Fruit fly (Drosophila melanogaster) Kc167 (cell line): ENCODE data around the gene Klp67A.

ENCODE experiments used
- Myc ChIP-seq: fragments of >200 bp; optimal IDR thresholded peaks from 2 replicates; lab custom pipeline; 2017; ENCODE audit warnings: missing external identifiers
- Sin3A ChIP-seq: fragments of >200 bp; optimal IDR thresholded peaks from 2 replicates; lab custom pipeline; 2018; ENCODE audit warnings: missing external identifiers
- h ChIP-seq: fragments of >200 bp; optimal IDR thresholded peaks from 3 replicates; lab custom pipeline; 2018; ENCODE audit warnings: missing external identifiers
- insv ChIP-seq: fragments of >200 bp; optimal IDR thresholded peaks from 3 replicates; lab custom pipeline; 2018; ENCODE audit warnings: missing external identifiers
- psq ChIP-seq: fragments of >200 bp; optimal IDR thresholded peaks from 2 replicates; lab custom pipeline; 2017; ENCODE audit warnings: missing external identifiers
- ttk ChIP-seq: sonication (Bioruptor generic); optimal IDR thresholded peaks from 2 replicates; lab custom pipeline; 2017; ENCODE audit warnings: missing external identifiers

Klp67A gene

DNA sequence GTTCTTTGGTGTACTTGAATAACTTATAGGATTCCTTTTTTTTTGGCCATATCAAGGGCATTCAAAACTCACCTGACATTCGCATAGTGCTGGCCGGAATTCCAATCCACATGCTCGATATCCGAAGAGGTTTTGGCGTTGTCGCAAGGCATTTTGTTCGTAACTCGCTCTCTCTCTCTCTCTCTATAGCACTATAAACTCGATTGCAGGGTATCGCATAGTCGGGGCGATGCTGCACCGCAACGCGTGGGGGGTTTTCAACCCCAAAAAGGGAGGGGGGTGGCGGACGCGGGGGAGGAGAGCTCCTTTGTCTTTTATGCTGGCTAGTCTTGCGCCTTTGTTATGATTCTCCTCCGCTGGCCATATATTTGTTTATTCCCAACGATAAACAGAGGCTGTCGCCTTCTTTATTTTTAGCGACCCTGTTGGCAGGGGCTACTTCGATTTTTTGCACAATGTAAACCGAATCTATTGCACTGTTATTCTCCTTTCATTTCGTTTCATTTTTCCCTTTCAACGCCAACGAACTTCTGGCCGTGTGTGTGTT, 31.7 kb upstream of the Klp67A start:
- TF ChIP-seq h (lab: Kevin White, UChicago) (no peak), Myc (lab: Kevin White, UChicago) (no peak)

- no peak for TF ChIP-seq Sin3A (lab: Kevin White, UChicago)
- no peak for TF ChIP-seq insv (lab: Kevin White, UChicago)
- no peak for TF ChIP-seq h (lab: Kevin White, UChicago)
- TF ChIP-seq ttk = no peak
- no peak for TF ChIP-seq Myc (lab: Kevin White, UChicago)
- TF ChIP-seq psq = no peak
These were observed 31.2 kb upstream of the Klp67A start for dm6 chr3L:9398028-9398427.

- TF ChIP-seq Sin3A (lab: Kevin White, UChicago) (no peak), Myc (lab: Kevin White, UChicago) (no peak), h (lab: Kevin White, UChicago) (no peak), ttk (no peak), psq (no peak), insv (lab: Kevin White, UChicago) (no peak)
These were observed 30.3 kb upstream of the Klp67A start for dm6 chr3L:9397156-9397555.

- TF ChIP-seq insv (lab: Kevin White, UChicago) = no peak
- no peak for TF ChIP-seq Myc (lab: Kevin White, UChicago)
- TF ChIP-seq psq = no peak
- TF ChIP-seq Sin3A (lab: Kevin White, UChicago) = no peak
- TF ChIP-seq ttk = no peak
- no peak for TF ChIP-seq h (lab: Kevin White, UChicago)
These were observed 29.9 kb upstream of the Klp67A start for dm6 chr3L:9396704-9397103.

dm6 chr3L:9396038-9396437, 29.2 kb upstream of the Klp67A start:
- TF ChIP-seq ttk (no peak), Myc (lab: Kevin White, UChicago) (no peak), h (lab: Kevin White, UChicago) (no peak), Sin3A (lab: Kevin White, UChicago) (no peak)

- TF ChIP-seq h (lab: Kevin White, UChicago) (no peak), psq (no peak), ttk (no peak), insv (lab: Kevin White, UChicago) (no peak), Sin3A (lab: Kevin White, UChicago) (no peak), Myc (lab: Kevin White, UChicago) (no peak)
These were observed 24.6 kb upstream of the Klp67A start for dm6 chr3L:9391340-9391980.

DNA sequence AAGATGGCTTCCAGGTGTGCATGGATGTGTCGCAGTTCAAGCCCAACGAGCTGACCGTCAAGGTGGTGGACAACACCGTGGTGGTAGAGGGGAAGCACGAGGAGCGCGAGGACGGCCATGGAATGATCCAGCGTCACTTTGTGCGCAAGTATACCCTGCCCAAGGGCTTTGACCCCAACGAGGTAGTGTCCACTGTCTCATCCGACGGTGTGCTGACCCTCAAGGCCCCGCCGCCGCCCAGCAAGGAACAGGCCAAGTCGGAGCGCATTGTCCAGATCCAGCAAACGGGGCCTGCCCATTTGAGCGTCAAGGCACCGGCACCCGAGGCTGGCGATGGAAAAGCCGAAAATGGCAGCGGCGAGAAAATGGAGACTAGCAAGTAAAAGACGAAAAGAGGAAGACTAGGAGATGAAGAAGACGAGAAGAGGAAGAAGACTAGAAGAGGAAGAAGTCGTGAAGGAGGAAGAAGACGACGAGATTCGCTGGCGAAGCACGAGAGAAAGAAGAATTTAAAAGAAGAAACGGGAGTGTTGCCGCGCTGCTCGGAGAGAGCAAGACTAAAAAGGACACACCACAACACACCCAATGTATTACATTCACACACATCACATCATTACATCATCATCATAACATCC, 17.7 kb upstream of the Klp67A start:
- TF ChIP-seq ttk = no peak
- TF ChIP-seq psq = no peak
- TF ChIP-seq Myc (lab: Kevin White, UChicago) = no peak
- no peak for TF ChIP-seq h (lab: Kevin White, UChicago)
- TF ChIP-seq Sin3A (lab: Kevin White, UChicago) = no peak
- TF ChIP-seq insv (lab: Kevin White, UChicago) = no peak

DNA sequence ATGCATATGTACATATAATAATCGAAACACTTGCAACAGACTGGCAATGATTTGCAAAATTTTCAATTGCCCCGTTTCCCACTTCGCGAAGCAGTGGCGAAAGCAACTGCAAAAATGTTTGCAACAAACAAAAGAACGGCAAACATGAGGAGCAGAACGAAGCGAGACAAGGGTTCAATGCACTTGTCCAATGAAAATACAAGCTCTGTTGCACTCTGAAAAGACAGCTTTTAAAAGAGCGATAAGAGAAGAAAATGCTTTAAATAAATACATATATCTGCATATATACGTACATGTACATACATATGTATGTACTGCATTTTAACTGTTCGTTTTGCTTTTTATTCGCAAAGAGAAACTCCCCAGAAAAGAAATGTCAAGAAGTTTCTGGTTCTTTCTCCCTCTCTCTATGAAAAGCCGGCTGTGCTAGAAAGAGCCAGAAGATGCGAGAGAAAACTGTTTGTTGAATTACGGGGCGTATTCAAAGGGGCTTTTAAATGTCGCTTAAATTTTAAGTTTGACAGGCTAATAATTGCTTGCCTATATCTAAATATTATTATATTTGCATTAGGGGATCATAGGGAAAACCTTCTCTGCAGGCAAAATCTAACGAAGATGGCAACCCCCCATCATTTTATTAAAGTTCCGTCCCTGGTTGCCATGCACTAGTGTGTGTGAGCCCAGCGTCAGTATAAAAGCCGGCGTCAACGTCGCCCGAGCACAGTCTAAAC, 16.7 kb upstream of the Klp67A start, which contains the start of gene Hsp27:
Gene Hsp27, plus strand, starts transcription at position 719 of the 731 bp plus-strand sequence.
- no peak for TF ChIP-seq h (lab: Kevin White, UChicago)
- no peak for TF ChIP-seq psq
- TF ChIP-seq ttk = no peak
- no peak for TF ChIP-seq Sin3A (lab: Kevin White, UChicago)
- TF ChIP-seq Myc (lab: Kevin White, UChicago) = no peak
- no peak for TF ChIP-seq insv (lab: Kevin White, UChicago)

dm6 chr3L:9381602-9382001, 14.8 kb upstream of the Klp67A start, which contains the start of gene Hsp23:
TSS of gene Hsp23 (plus strand) at chr3L:9381882.
- TF ChIP-seq Myc (lab: Kevin White, UChicago) (no peak), psq (no peak), insv (lab: Kevin White, UChicago) (no peak), h (lab: Kevin White, UChicago) (no peak), ttk (no peak), Sin3A (lab: Kevin White, UChicago) (no peak)

DNA sequence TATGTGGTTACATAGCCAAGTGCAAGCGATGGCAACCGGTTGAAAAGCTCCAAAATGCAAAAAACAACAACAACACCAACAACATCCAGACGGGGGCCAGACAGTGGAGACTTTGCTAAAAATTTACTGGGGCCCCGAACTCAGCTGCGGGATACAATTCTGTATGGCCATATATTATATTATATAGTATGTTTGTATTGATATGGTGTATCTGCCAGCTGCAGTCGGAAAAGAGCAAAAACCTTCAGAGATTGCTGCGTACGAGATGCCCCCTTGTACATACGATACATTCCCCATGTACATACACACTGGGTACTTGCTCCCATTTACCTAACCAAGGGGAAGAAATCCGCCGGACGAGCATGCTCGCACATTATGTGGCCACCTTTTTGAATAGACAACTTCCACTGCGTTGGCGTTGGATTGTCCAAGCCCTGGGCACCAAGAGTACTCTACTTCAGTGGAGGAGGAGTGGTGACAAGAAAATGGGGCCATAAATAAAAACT, 13.6 kb upstream of the Klp67A start:
- TF ChIP-seq h (lab: Kevin White, UChicago) = no peak
- no peak for TF ChIP-seq Myc (lab: Kevin White, UChicago)
- no peak for TF ChIP-seq Sin3A (lab: Kevin White, UChicago)
- TF ChIP-seq psq = no peak
- no peak for TF ChIP-seq ttk
- TF ChIP-seq insv (lab: Kevin White, UChicago) = no peak

DNA sequence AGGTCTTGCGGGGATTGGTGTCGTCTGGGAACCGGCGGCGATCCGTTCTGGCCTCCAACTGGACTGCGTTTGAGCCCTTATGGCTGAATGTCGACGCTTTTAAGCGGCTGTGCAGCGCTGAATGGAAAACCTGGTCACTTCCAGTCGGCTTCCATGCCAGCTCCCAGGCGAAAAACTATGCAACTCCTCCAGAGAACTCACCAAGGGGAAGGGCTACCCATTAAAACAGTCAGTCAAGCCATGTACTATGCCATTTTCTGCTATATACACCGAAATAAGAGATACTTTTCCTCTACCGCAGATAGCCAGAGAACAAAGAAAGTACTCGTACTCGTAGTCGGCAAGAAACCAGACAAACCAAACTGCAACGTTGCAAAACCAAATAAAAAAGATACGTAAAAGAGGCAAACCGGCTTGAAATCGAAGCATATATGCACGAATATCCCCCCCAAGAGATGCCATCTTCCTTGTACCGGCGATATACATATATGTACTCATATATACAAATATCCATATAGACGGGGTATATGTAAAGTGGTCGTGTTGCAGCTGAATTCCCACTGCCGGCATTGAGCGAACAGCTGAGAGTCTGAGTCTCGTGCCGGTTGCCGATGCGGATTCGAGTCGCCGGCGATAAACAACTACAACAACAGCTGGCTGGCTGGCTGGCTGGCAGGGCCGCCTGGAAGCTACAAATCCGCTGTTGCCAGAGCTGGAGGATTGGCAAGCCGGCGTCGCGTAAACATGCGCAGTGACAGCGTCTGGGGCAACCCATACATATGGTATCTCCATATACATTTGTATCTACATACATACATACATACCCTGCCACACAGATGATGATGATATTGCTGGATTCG, 12.9 kb upstream of the Klp67A start, which contains the start of gene Hsp67Ba:
Gene Hsp67Ba, minus strand, starts transcription at position 51 of the 860 bp plus-strand sequence.
- TF ChIP-seq Myc (lab: Kevin White, UChicago) = no peak
- no peak for TF ChIP-seq ttk
- no peak for TF ChIP-seq psq
- no peak for TF ChIP-seq h (lab: Kevin White, UChicago)
- TF ChIP-seq insv (lab: Kevin White, UChicago) = no peak
- no peak for TF ChIP-seq Sin3A (lab: Kevin White, UChicago)
